Fruit fly (Drosophila melanogaster) whole organism, wandering third instar larva: Measurements from ENCODE around the gene CycA.

Experiments
- Abd-B ChIP-seq: fragments of >200 bp; optimal IDR thresholded peaks from 2 replicates; lab custom pipeline; 2017; ENCODE audit warnings: missing biosample characterization, missing genetic modification characterization
- CG32264 ChIP-seq: fragments of 200-800 bp; sonication (Bioruptor generic); optimal IDR thresholded peaks from 2 replicates; lab custom pipeline; 2016; ENCODE audit warnings: missing biosample characterization, missing genetic modification characterization
- CG9705 ChIP-seq: fragments of 200-800 bp; sonication (Bioruptor generic); optimal IDR thresholded peaks from 2 replicates; lab custom pipeline; 2018; ENCODE audit warnings: missing biosample characterization, mild to moderate bottlenecking, missing genetic modification characterization
- CrebA ChIP-seq: fragments of 200-800 bp; sonication (Bioruptor generic); optimal IDR thresholded peaks from 2 replicates; lab custom pipeline; 2016; ENCODE audit warnings: missing biosample characterization, mild to moderate bottlenecking, missing genetic modification characterization, borderline replicate concordance
- Dfd ChIP-seq: fragments of >200 bp; optimal IDR thresholded peaks from 2 replicates; lab custom pipeline; 2017; ENCODE audit warnings: missing biosample characterization, missing genetic modification characterization
- Dif ChIP-seq: fragments of 200-275, 200-300 bp; sonication (Bioruptor generic); optimal IDR thresholded peaks from 2 replicates; lab custom pipeline; 2018; ENCODE audit warnings: missing biosample characterization, missing genetic modification characterization; ENCODE audit not compliant: partially characterized antibody
- GATAd ChIP-seq: sonication (Bioruptor generic); optimal IDR thresholded peaks from 2 replicates; lab custom pipeline; 2016; ENCODE audit warnings: missing biosample characterization, missing genetic modification characterization
- HLH106 ChIP-seq: fragments of 200-800 bp; optimal IDR thresholded peaks from 3 replicates; lab custom pipeline; 2019; ENCODE audit warnings: missing biosample characterization, mild to moderate bottlenecking, missing genetic modification characterization, moderate library complexity
- Hnf4 ChIP-seq: fragments of 200-800 bp; sonication (Bioruptor generic); optimal IDR thresholded peaks from 2 replicates; lab custom pipeline; 2016; ENCODE audit warnings: missing biosample characterization, mild to moderate bottlenecking, missing genetic modification characterization
- Hr78 ChIP-seq: fragments of >200 bp; optimal IDR thresholded peaks from 2 replicates; lab custom pipeline; 2017; ENCODE audit warnings: missing biosample characterization, missing genetic modification characterization
- Hr83 ChIP-seq: fragments of 200-300 bp; sonication (Bioruptor generic); optimal IDR thresholded peaks from 2 replicates; lab custom pipeline; 2016; ENCODE audit warnings: missing biosample characterization, mild to moderate bottlenecking, missing genetic modification characterization, moderate library complexity; ENCODE audit not compliant: poor library complexity, severe bottlenecking
- Jra ChIP-seq: sonication (Bioruptor generic); optimal IDR thresholded peaks from 2 replicates; lab custom pipeline; 2016; ENCODE audit warnings: missing biosample characterization, missing genetic modification characterization
- Mio ChIP-seq: sonication (Bioruptor generic); optimal IDR thresholded peaks from 2 replicates; lab custom pipeline; 2016; ENCODE audit warnings: missing biosample characterization, missing genetic modification characterization
- Myc ChIP-seq: fragments of >200 bp; optimal IDR thresholded peaks from 2 replicates; lab custom pipeline; 2017
- N ChIP-seq: fragments of >200 bp; optimal IDR thresholded peaks from 2 replicates; lab custom pipeline; 2018; ENCODE audit warnings: missing biosample characterization, missing external identifiers, missing genetic modification characterization
- OdsH ChIP-seq: fragments of 200-800 bp; sonication (Bioruptor generic); optimal IDR thresholded peaks from 2 replicates; lab custom pipeline; 2016; ENCODE audit warnings: missing biosample characterization, mild to moderate bottlenecking, missing genetic modification characterization
- Rel ChIP-seq, 2 experiments: fragments of 200-800 bp; sonication (Bioruptor generic) in 1 of 2; optimal IDR thresholded peaks; 2 replicates in 1 of 2; 3 replicates in 1 of 2; lab custom pipeline; 2016 to 2019; ENCODE audit warnings: mild to moderate bottlenecking in 2 of 2, missing biosample characterization in 2 of 2, missing genetic modification characterization in 2 of 2, moderate library complexity in 1 of 2
- Sp1 ChIP-seq: fragments of 200-800 bp; sonication (Bioruptor generic); optimal IDR thresholded peaks from 3 replicates; lab custom pipeline; 2019; ENCODE audit warnings: missing biosample characterization, mild to moderate bottlenecking, missing genetic modification characterization, moderate library complexity
- Vsx2 ChIP-seq: fragments of 200-300, 225-300 bp; sonication (Bioruptor generic); optimal IDR thresholded peaks from 2 replicates; lab custom pipeline; 2018; ENCODE audit warnings: missing biosample characterization, missing genetic modification characterization; ENCODE audit not compliant: partially characterized antibody
- br ChIP-seq: fragments of 200-800 bp; sonication (Bioruptor generic); optimal IDR thresholded peaks from 2 replicates; lab custom pipeline; 2016; ENCODE audit warnings: missing biosample characterization, missing genetic modification characterization
- brk ChIP-seq: fragments of 200-800 bp; sonication (Bioruptor generic); optimal IDR thresholded peaks from 2 replicates; lab custom pipeline; 2016; ENCODE audit warnings: missing biosample characterization, mild to moderate bottlenecking, missing genetic modification characterization
- dl ChIP-seq, 2 experiments: fragments of 175-275, 200-275 bp in 1 of 2; fragments of 200-275 bp in 1 of 2; sonication (Bioruptor generic); optimal IDR thresholded peaks; lab custom pipeline; 2018; ENCODE audit warnings: mild to moderate bottlenecking in 2 of 2, missing biosample characterization in 2 of 2, missing genetic modification characterization in 2 of 2, moderate library complexity in 2 of 2; ENCODE audit not compliant: partially characterized antibody in 2 of 2, insufficient read depth in 1 of 2
- dmrt93B ChIP-seq: fragments of 200-800 bp; sonication (Bioruptor generic); optimal IDR thresholded peaks from 2 replicates; lab custom pipeline; 2018; ENCODE audit warnings: missing biosample characterization, mild to moderate bottlenecking, missing genetic modification characterization
- dsf ChIP-seq: sonication (Bioruptor generic); optimal IDR thresholded peaks from 2 replicates; lab custom pipeline; 2016; ENCODE audit warnings: missing biosample characterization, missing genetic modification characterization, borderline replicate concordance
- ey ChIP-seq: fragments of 200-800 bp; sonication (Bioruptor generic); optimal IDR thresholded peaks from 2 replicates; lab custom pipeline; 2016; ENCODE audit warnings: missing biosample characterization, missing genetic modification characterization
- foxo ChIP-seq, 2 experiments: fragments of 200-800 bp; sonication (Bioruptor generic); optimal IDR thresholded peaks; 2 replicates in 1 of 2; 3 replicates in 1 of 2; lab custom pipeline; 2016 to 2017; ENCODE audit warnings: missing biosample characterization in 2 of 2, missing genetic modification characterization in 2 of 2
- fru ChIP-seq: fragments of 200-800 bp; sonication (Bioruptor generic); optimal IDR thresholded peaks from 3 replicates; lab custom pipeline; 2016; ENCODE audit warnings: missing biosample characterization, mild to moderate bottlenecking, missing genetic modification characterization
- h ChIP-seq: fragments of 200-800 bp; sonication (Bioruptor generic); optimal IDR thresholded peaks from 3 replicates; lab custom pipeline; 2016; ENCODE audit warnings: missing biosample characterization, mild to moderate bottlenecking, missing genetic modification characterization
- jim ChIP-seq: fragments of 175-275, 200-325 bp; sonication (Bioruptor generic); optimal IDR thresholded peaks from 2 replicates; lab custom pipeline; 2016; ENCODE audit warnings: missing biosample characterization, mild to moderate bottlenecking, missing genetic modification characterization
- lola ChIP-seq: fragments of >200 bp; optimal IDR thresholded peaks from 2 replicates; lab custom pipeline; 2017; ENCODE audit warnings: missing biosample characterization, missing genetic modification characterization
- pan ChIP-seq: fragments of >200 bp; optimal IDR thresholded peaks from 2 replicates; lab custom pipeline; 2017
- psq ChIP-seq: fragments of 200-800 bp; sonication (Bioruptor generic); optimal IDR thresholded peaks from 3 replicates; lab custom pipeline; 2017; ENCODE audit warnings: missing biosample characterization, mild to moderate bottlenecking, missing genetic modification characterization, moderate library complexity
- rgr ChIP-seq: fragments of 200-800 bp; sonication (Bioruptor generic); optimal IDR thresholded peaks from 3 replicates; lab custom pipeline; 2016; ENCODE audit warnings: missing biosample characterization, mild to moderate bottlenecking, missing genetic modification characterization
- sage ChIP-seq: fragments of 200-800 bp; sonication (Bioruptor generic); optimal IDR thresholded peaks from 2 replicates; lab custom pipeline; 2016; ENCODE audit warnings: missing biosample characterization, mild to moderate bottlenecking, missing genetic modification characterization
- sv ChIP-seq: fragments of 200-800 bp; sonication (Bioruptor generic); optimal IDR thresholded peaks from 3 replicates; lab custom pipeline; 2016; ENCODE audit warnings: missing biosample characterization, missing genetic modification characterization
- tai ChIP-seq: sonication (Bioruptor generic); optimal IDR thresholded peaks from 2 replicates; lab custom pipeline; 2016; ENCODE audit warnings: missing biosample characterization, missing genetic modification characterization
- usp ChIP-seq: fragments of >200 bp; optimal IDR thresholded peaks from 2 replicates; lab custom pipeline; 2017; ENCODE audit warnings: missing biosample characterization, missing genetic modification characterization
- woc ChIP-seq: sonication (Bioruptor generic); optimal IDR thresholded peaks from 2 replicates; lab custom pipeline; 2016; ENCODE audit warnings: missing biosample characterization, mild to moderate bottlenecking, missing genetic modification characterization

The CycA gene

DNA sequence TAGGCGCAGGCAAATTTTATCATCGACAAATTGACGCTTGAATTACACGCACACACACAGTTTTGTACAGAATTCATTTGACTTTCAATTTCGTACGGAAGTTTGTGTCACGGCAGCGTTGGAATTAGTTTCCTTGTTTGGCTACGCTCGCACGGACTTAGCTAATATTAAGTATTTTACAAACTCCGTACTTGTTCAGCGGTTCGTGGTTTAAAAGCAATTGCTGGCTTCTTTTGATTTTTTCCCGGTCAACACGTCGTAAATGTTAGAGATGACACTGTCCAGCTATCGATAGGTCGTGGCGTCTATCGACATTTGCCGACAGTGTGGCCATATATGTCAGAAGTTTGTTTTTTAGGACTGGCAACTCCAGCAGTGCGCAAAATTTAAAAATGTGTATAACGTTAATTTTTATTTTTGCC is at the start of gene CycA:
Gene CycA (minus strand): TSS at position 283 of the 422 bp plus-strand sequence.
- TF ChIP-seq ey (peak; percentile 6), usp (GFP tag; lab: Kevin White, UChicago) (no peak), woc (no peak), GATAd (GFP tag; lab: Kevin White, UChicago) (no peak), Hr83 (GFP tag; lab: Kevin White, UChicago) (no peak), OdsH (GFP tag; lab: Kevin White, UChicago) (no peak), Mio (GFP tag; lab: Kevin White, UChicago) (no peak), br (GFP tag; lab: Kevin White, UChicago) (no peak), Dif (GFP tag; lab: Kevin White, UChicago) (peak; percentile 46), sage (no peak), dmrt93B (GFP tag; lab: Kevin White, UChicago) (no peak), CG9705 (GFP tag; lab: Kevin White, UChicago) (no peak), tai (GFP tag; lab: Kevin White, UChicago) (no peak), Vsx2 (GFP tag; lab: Kevin White, UChicago) (peak; percentile 22), HLH106 (tag; lab: Kevin White, UChicago) (no peak), Sp1 (no peak), Hr78 (GFP tag; lab: Kevin White, UChicago) (no peak), Myc (lab: Kevin White, UChicago) (no peak), Abd-B (GFP tag; lab: Kevin White, UChicago) (no peak), sv (GFP tag; lab: Kevin White, UChicago) (no peak), h (GFP tag; lab: Kevin White, UChicago) (peak; percentile 6), lola (GFP tag; lab: Kevin White, UChicago) (no peak), jim (no peak), dl (GFP tag; optimal IDR thresholded peaks at IDR 0.05; lab: Kevin White, UChicago; ENCODE audit: insufficient read depth in 1 of 2, partially characterized antibody in 2 of 2) (no peak), dsf (GFP tag; lab: Kevin White, UChicago) (no peak), Dfd (GFP tag; lab: Kevin White, UChicago) (no peak), Jra (GFP tag; lab: Kevin White, UChicago) (no peak), brk (no peak), rgr (GFP tag; lab: Kevin White, UChicago) (peak; percentile 22), CG32264 (no peak), psq (GFP tag; lab: Kevin White, UChicago) (no peak), fru (no peak), foxo (GFP tag; optimal IDR thresholded peaks at IDR 0.05; lab: Kevin White, UChicago) (peak in 1 of 2 experiments; percentile 11), Rel (GFP tag; optimal IDR thresholded peaks at IDR 0.05; lab: Kevin White, UChicago) (no peak), Rel (tag; optimal IDR thresholded peaks at IDR 0.05; lab: Kevin White, UChicago) (peak; percentile 57), CrebA (GFP tag; lab: Kevin White, UChicago) (no peak), N (no peak), Hnf4 (GFP tag; lab: Kevin White, UChicago) (no peak), pan (lab: Kevin White, UChicago) (no peak)

DNA sequence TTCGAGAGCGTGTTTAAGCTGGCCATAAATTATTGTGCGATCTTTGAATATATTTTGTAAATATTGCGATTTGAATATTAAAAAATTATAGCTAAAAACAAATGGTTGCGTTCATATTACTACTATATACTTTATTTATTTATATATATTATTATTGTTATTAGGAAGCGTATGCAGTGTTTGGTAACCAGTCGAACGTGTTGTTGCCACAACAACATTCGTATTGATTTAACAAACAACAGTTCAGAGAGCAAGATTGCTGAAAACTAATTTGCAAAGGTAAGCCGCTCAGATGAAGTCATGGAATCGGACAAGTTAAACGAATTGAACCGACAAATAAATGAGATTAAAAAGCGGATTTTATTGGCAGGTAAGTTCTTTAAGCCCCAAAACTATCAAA is 47.7 kb upstream of the CycA start, which contains the start of gene CCDC151:
Gene CCDC151 (plus strand): TSS at position 301 of the 400 bp plus-strand sequence.
- TF ChIP-seq rgr (GFP tag; lab: Kevin White, UChicago) (no peak), usp (GFP tag; lab: Kevin White, UChicago) (no peak), h (GFP tag; lab: Kevin White, UChicago) (no peak), CG9705 (GFP tag; lab: Kevin White, UChicago) (no peak), woc (no peak), Jra (GFP tag; lab: Kevin White, UChicago) (no peak), N (no peak), Hnf4 (GFP tag; lab: Kevin White, UChicago) (no peak), br (GFP tag; lab: Kevin White, UChicago) (no peak), Myc (lab: Kevin White, UChicago) (no peak), HLH106 (tag; lab: Kevin White, UChicago) (no peak), CG32264 (no peak), ey (no peak), GATAd (GFP tag; lab: Kevin White, UChicago) (no peak), lola (GFP tag; lab: Kevin White, UChicago) (no peak), Abd-B (GFP tag; lab: Kevin White, UChicago) (no peak)
